Worm (Caenorhabditis elegans): Measurements from ENCODE around the gene srh-276.

The srh-276 gene

ce11 chrV:15497731-15498130 lies 31.4 kb upstream of the srh-276 start:
- TF ChIP-seq skn-1 (tag; optimal IDR thresholded peaks at IDR 0.05) (peak; percentile 17), egl-27 (tag; optimal IDR thresholded peaks at IDR 0.05) (peak; percentile 22), nhr-237 (tag; optimal IDR thresholded peaks at IDR 0.05) (no peak), sma-9 (GFP tag; optimal IDR thresholded peaks at IDR 0.05) (peak; percentile 72), sma-9 (tag; optimal IDR thresholded peaks at IDR 0.05) (no peak), gmeb-1 (tag; optimal IDR thresholded peaks at IDR 0.05) (peak; percentile 68), elt-3 (tag; optimal IDR thresholded peaks at IDR 0.05) (no peak), fos-1 (tag; optimal IDR thresholded peaks at IDR 0.05) (peak; percentile 90), nhr-6 (tag; optimal IDR thresholded peaks at IDR 0.05) (no peak), nhr-129 (tag; optimal IDR thresholded peaks at IDR 0.05) (peak; percentile 52), crh-2 (tag; optimal IDR thresholded peaks at IDR 0.05) (peak; percentile 42), F13H6.1 (tag; optimal IDR thresholded peaks at IDR 0.05) (peak; percentile 82)

ce11 chrV:15498434-15498833 lies 30.7 kb upstream of the srh-276 start, which contains the start of gene C06B8.7:
Gene C06B8.7 (plus strand): TSS chrV:15498734.
- no peak for TF ChIP-seq crh-2 (tag; optimal IDR thresholded peaks at IDR 0.05)
- TF ChIP-seq ZK546.5 (tag; optimal IDR thresholded peaks at IDR 0.05), result no peak
- no peak for TF ChIP-seq peb-1 (tag; optimal IDR thresholded peaks at IDR 0.05)
- no peak for TF ChIP-seq nhr-11 (tag; optimal IDR thresholded peaks at IDR 0.05)
- no peak for TF ChIP-seq egl-27 (tag; optimal IDR thresholded peaks at IDR 0.05)
- no peak for TF ChIP-seq lin-39 (tag; optimal IDR thresholded peaks at IDR 0.05)
- TF ChIP-seq nhr-6 (tag; optimal IDR thresholded peaks at IDR 0.05), result no peak
- no peak for TF ChIP-seq lsy-2 (tag; optimal IDR thresholded peaks at IDR 0.05)
- TF ChIP-seq dmd-4 (tag; optimal IDR thresholded peaks at IDR 0.05), result no peak

- TF ChIP-seq sma-9 (GFP tag; optimal IDR thresholded peaks at IDR 0.05) (peak; percentile 41), sma-9 (tag; optimal IDR thresholded peaks at IDR 0.05) (no peak), lin-39 (tag; optimal IDR thresholded peaks at IDR 0.05) (no peak), fos-1 (tag; optimal IDR thresholded peaks at IDR 0.05) (peak; percentile 36)
Observed at ce11 chrV:15499099-15499498, 30.1 kb upstream of the srh-276 start.

ce11 chrV:15503603-15504002 lies 25.6 kb upstream of the srh-276 start:
- TF ChIP-seq blmp-1 (tag; optimal IDR thresholded peaks at IDR 0.05; ENCODE audit: insufficient read depth) (no peak), gmeb-1 (tag; optimal IDR thresholded peaks at IDR 0.05) (no peak), C34F6.9 (tag; optimal IDR thresholded peaks at IDR 0.05) (no peak), egl-27 (tag; optimal IDR thresholded peaks at IDR 0.05) (no peak), aly-2 (tag; optimal IDR thresholded peaks at IDR 0.05) (no peak), sma-9 (GFP tag; optimal IDR thresholded peaks at IDR 0.05) (no peak), sma-9 (tag; optimal IDR thresholded peaks at IDR 0.05) (no peak), nhr-129 (tag; optimal IDR thresholded peaks at IDR 0.05) (no peak), lin-39 (tag; optimal IDR thresholded peaks at IDR 0.05) (no peak), nhr-11 (tag; optimal IDR thresholded peaks at IDR 0.05) (no peak), ztf-4 (tag; optimal IDR thresholded peaks at IDR 0.05) (no peak), nhr-10 (tag; optimal IDR thresholded peaks at IDR 0.05) (no peak), zag-1 (tag; optimal IDR thresholded peaks at IDR 0.05) (no peak), unc-55 (GFP tag; optimal IDR thresholded peaks at IDR 0.05) (no peak), alr-1 (tag; optimal IDR thresholded peaks at IDR 0.05) (no peak), ztf-1 (GFP tag; conservative IDR thresholded peaks at IDR 0.05) (no peak), mdl-1 (tag; optimal IDR thresholded peaks at IDR 0.05) (no peak), unc-39 (tag; optimal IDR thresholded peaks at IDR 0.05) (no peak), elt-1 (tag; optimal IDR thresholded peaks at IDR 0.05) (no peak), R02D3.7 (tag; optimal IDR thresholded peaks at IDR 0.05) (no peak)

- TF ChIP-seq alr-1 (tag; optimal IDR thresholded peaks at IDR 0.05) (no peak), ama-1 (optimal IDR thresholded peaks at IDR 0.05) (no peak), nhr-23 (tag; optimal IDR thresholded peaks at IDR 0.05) (no peak), lin-11 (tag; optimal IDR thresholded peaks at IDR 0.05) (peak; percentile 42), mbf-1 (tag; optimal IDR thresholded peaks at IDR 0.05) (no peak), egl-27 (tag; optimal IDR thresholded peaks at IDR 0.05) (peak; percentile 4), fos-1 (tag; optimal IDR thresholded peaks at IDR 0.05) (peak; percentile 54), snpc-4 (tag; optimal IDR thresholded peaks at IDR 0.05) (peak; percentile 17), sma-3 (GFP tag; optimal IDR thresholded peaks at IDR 0.05) (peak; percentile 48), mab-5 (tag; optimal IDR thresholded peaks at IDR 0.05) (no peak), unc-39 (tag; optimal IDR thresholded peaks at IDR 0.05) (no peak), nhr-10 (tag; optimal IDR thresholded peaks at IDR 0.05) (no peak), nhr-129 (tag; optimal IDR thresholded peaks at IDR 0.05) (peak; percentile 43), sma-9 (GFP tag; optimal IDR thresholded peaks at IDR 0.05) (peak; percentile 22), sma-9 (tag; optimal IDR thresholded peaks at IDR 0.05) (no peak), F13H6.1 (tag; optimal IDR thresholded peaks at IDR 0.05) (peak; percentile 12), nhr-6 (tag; optimal IDR thresholded peaks at IDR 0.05) (no peak), lsy-2 (tag; optimal IDR thresholded peaks at IDR 0.05) (peak in 1 of 2 experiments; percentile 28), crh-2 (tag; optimal IDR thresholded peaks at IDR 0.05) (peak; percentile 84), mdl-1 (tag; optimal IDR thresholded peaks at IDR 0.05) (no peak), ZK546.5 (tag; optimal IDR thresholded peaks at IDR 0.05) (no peak)
Observed at ce11 chrV:15505068-15505467, 24.1 kb upstream of the srh-276 start.
